Fruit fly (Drosophila melanogaster): Measurements from ENCODE around the gene CASK.

DNA sequence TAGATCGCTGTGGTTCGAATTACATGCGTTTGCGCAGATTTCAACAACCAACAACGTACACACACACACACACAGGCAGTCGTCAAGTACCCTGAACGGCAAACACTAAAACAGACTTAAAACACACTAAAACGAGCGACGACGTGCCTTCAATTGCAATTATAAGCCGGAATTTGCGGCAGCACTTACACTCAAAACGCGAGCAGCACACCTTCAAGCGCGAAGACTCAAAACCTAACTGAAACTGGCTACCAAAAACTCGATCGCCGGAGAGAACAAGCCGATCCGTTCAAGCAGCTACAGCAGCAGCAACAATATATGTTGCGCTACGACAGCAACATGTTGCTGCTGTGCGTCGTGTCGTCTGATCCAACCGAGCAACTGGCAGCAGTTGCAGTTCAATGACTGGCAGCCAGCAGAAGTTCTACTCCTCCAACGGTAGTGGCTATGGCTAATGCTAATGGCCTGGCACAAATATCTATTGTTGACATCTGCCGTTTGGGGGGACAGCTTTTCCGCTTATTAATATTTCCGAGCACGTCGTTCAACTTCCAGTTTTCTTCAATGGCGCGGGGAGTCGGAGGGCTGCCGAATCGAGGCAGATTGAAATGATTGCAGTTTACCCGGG, 40.1 kb downstream of the CASK start, which contains the start of gene tsl:
- TF ChIP-seq psq (optimal IDR thresholded peaks at IDR 0.05): no peak
- no peak for TF ChIP-seq ttk (optimal IDR thresholded peaks at IDR 0.05)
- no peak for TF ChIP-seq h (optimal IDR thresholded peaks at IDR 0.05)
- TF ChIP-seq Sin3A (optimal IDR thresholded peaks at IDR 0.05): no peak
